Worm (Caenorhabditis elegans) whole organism, L2 larva: ENCODE data around the gene Y47D3A.32.

Source experiments
- R02D3.7 ChIP-seq: fragments of 150-350 bp; optimal IDR thresholded peaks from 2 replicates; lab custom pipeline; 2014; ENCODE audit warnings: missing biosample characterization, missing genetic modification characterization
- ZK546.5 ChIP-seq: sonication (generic microtip); optimal IDR thresholded peaks from 2 replicates; lab custom pipeline; 2017; ENCODE audit warnings: missing biosample characterization, missing genetic modification characterization
- blmp-1 ChIP-seq: sonication (generic microtip); optimal IDR thresholded peaks from 2 replicates; lab custom pipeline; 2017; ENCODE audit warnings: missing genetic modification characterization, mild to moderate bottlenecking, missing compliant biosample characterization, antibody characterized with exemption, moderate library complexity; ENCODE audit not compliant: insufficient read depth
- ceh-82 ChIP-seq: fragments of 150-350 bp; optimal IDR thresholded peaks from 2 replicates; lab custom pipeline; 2014; ENCODE audit warnings: missing biosample characterization, missing genetic modification characterization
- dmd-4 ChIP-seq: sonication (generic microtip); optimal IDR thresholded peaks from 2 replicates; lab custom pipeline; 2017; ENCODE audit warnings: missing biosample characterization, missing genetic modification characterization
- elt-1 ChIP-seq: fragments of 150-350 bp; optimal IDR thresholded peaks from 2 replicates; lab custom pipeline; 2014; ENCODE audit warnings: missing biosample characterization, missing genetic modification characterization
- lin-13 ChIP-seq: fragments of 150-350 bp; optimal IDR thresholded peaks from 2 replicates; lab custom pipeline; 2014; ENCODE audit warnings: missing biosample characterization, missing genetic modification reagents, missing genetic modification characterization
- lin-39 ChIP-seq: fragments of 150-350 bp; optimal IDR thresholded peaks from 2 replicates; lab custom pipeline; 2014; ENCODE audit warnings: missing biosample characterization, missing genetic modification reagents, missing genetic modification characterization
- mdl-1 ChIP-seq, 2 experiments: fragments of 150-350 bp in 1 of 2; sonication (generic microtip) in 1 of 2; optimal IDR thresholded peaks; 2 replicates each; lab custom pipeline; 2017; ENCODE audit warnings: missing biosample characterization in 2 of 2, missing genetic modification characterization in 2 of 2
- nhr-23 ChIP-seq: fragments of 150-350 bp; optimal IDR thresholded peaks from 2 replicates; lab custom pipeline; 2014; ENCODE audit warnings: missing biosample characterization, missing genetic modification reagents, missing genetic modification characterization
- nhr-237 ChIP-seq: fragments of 150-350 bp; optimal IDR thresholded peaks from 2 replicates; lab custom pipeline; 2014; ENCODE audit warnings: missing biosample characterization, missing genetic modification characterization
- sma-9 ChIP-seq, 2 experiments: fragments of 150-350 bp in 1 of 2; sonication (generic microtip) in 1 of 2; optimal IDR thresholded peaks; 2 replicates each; lab custom pipeline; 2014 to 2016; ENCODE audit warnings: missing genetic modification characterization in 2 of 2, mild to moderate bottlenecking in 1 of 2, missing biosample characterization in 1 of 2, missing compliant biosample characterization in 1 of 2, missing genetic modification reagents in 1 of 2, moderate library complexity in 1 of 2
- snpc-4 ChIP-seq: fragments of 150-350 bp; optimal IDR thresholded peaks from 2 replicates; lab custom pipeline; 2014; ENCODE audit warnings: missing biosample characterization, missing genetic modification characterization
- unc-39 ChIP-seq: fragments of 150-350 bp; optimal IDR thresholded peaks from 2 replicates; lab custom pipeline; 2014; ENCODE audit warnings: missing biosample characterization, missing genetic modification characterization

DNA sequence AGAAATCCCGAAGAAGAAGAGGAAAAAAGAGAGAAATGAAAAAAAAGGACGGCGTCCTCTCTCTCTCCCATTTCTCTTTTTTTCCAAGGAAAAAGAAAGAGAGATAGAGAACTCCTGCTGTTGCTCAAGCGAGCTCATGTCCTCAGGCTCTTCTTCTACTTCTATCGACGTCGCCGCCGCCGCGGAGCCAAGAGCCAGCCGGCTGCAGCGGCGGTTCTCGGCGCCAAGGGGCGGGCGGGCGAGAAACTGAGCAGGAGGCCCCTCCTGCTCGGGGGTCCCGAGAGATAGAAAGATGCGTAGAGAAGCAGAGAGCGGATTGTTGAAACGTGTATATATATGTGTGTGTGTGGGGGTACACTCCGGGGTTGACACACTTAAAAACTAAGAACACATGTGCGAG, 49.2 kb upstream of the Y47D3A.32 start:
- no peak for TF ChIP-seq unc-39
- TF ChIP-seq ceh-82 (tag; lab: Kevin White, UChicago) = no peak
- no peak for TF ChIP-seq R02D3.7 (tag; lab: Kevin White, UChicago)
- no peak for TF ChIP-seq lin-13 (GFP tag; lab: Kevin White, UChicago)
- no peak for TF ChIP-seq nhr-237 (tag; lab: Kevin White, UChicago)
- TF ChIP-seq sma-9 (GFP tag; optimal IDR thresholded peaks at IDR 0.05; lab: Kevin White, UChicago) = peak; percentile 23
- no peak for TF ChIP-seq sma-9 (tag; optimal IDR thresholded peaks at IDR 0.05; lab: Kevin White, UChicago)
- no peak for TF ChIP-seq elt-1 (tag; lab: Kevin White, UChicago)
- no peak for TF ChIP-seq lin-39 (tag; lab: Kevin White, UChicago)
- TF ChIP-seq blmp-1 (tag; lab: Kevin White, UChicago) = no peak
- TF ChIP-seq nhr-23 (tag; lab: Kevin White, UChicago) = no peak
- TF ChIP-seq ZK546.5 (tag; lab: Kevin White, UChicago) = no peak
- peak; percentile 7 for TF ChIP-seq snpc-4
- no peak for TF ChIP-seq dmd-4 (tag; lab: Kevin White, UChicago)
- TF ChIP-seq mdl-1 (tag; optimal IDR thresholded peaks at IDR 0.05; lab: Kevin White, UChicago) = peak in 1 of 2 experiments; percentile 62
